Worm (Caenorhabditis elegans): ENCODE data around the gene glr-2.

The glr-2 gene

DNA sequence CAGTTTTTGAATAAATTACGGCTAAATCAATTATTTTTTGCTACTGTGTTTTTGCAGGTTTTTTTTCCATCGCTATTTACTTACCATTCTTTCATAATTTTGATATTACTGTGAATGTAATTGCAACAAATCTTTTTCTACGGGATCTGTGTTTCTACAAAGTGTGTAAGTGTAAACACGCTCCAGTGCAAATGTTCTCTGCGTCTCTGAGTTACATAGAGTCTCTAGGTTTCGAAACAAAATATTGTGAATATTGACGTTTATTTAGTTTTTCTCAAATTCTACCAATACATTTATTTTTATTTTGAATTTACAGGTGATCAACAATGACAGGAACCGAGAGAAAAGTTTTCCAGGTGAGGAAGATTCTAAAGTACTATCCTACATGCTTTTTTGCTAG, 39.3 kb upstream of the glr-2 start, which contains the start of gene yju-2 (continued):
- TF ChIP-seq ceh-100 (GFP tag; IDR thresholded peaks at IDR 0.05): peak; percentile 88
- no peak for TF ChIP-seq dpff-1 (tag; optimal IDR thresholded peaks at IDR 0.05)
- TF ChIP-seq pha-4 (tag; optimal IDR thresholded peaks at IDR 0.05): no peak
- TF ChIP-seq T07F8.4 (tag; optimal IDR thresholded peaks at IDR 0.05): no peak
- peak in 1 of 3 experiments; percentile 57 for TF ChIP-seq lin-35 (GFP tag; optimal IDR thresholded peaks at IDR 0.05)
- TF ChIP-seq F37B4.10 (GFP tag; IDR thresholded peaks at IDR 0.05): no peak
- TF ChIP-seq tbp1 (GFP tag; optimal IDR thresholded peaks at IDR 0.05): peak; percentile 11
- TF ChIP-seq tbx-9 (tag; optimal IDR thresholded peaks at IDR 0.05; ENCODE audit: borderline replicate concordance): no peak
- no peak for TF ChIP-seq Y95B8A.8 (GFP tag; IDR thresholded peaks at IDR 0.05)
- TF ChIP-seq nhr-27 (tag; optimal IDR thresholded peaks at IDR 0.05): peak; percentile 9
- no peak for TF ChIP-seq C17E4.6 (GFP tag; IDR thresholded peaks at IDR 0.05)
- peak; percentile 7 for TF ChIP-seq lsl-1 (GFP tag; optimal IDR thresholded peaks at IDR 0.05)
- no peak for TF ChIP-seq F55B11.4 (tag; optimal IDR thresholded peaks at IDR 0.05; ENCODE audit: borderline replicate concordance, insufficient read depth)
- peak; percentile 16 for TF ChIP-seq lin-54 (GFP tag; optimal IDR thresholded peaks at IDR 0.05)
- no peak for TF ChIP-seq let-607 (tag; optimal IDR thresholded peaks at IDR 0.05)
- TF ChIP-seq T26A5.8 (tag; optimal IDR thresholded peaks at IDR 0.05): no peak
- TF ChIP-seq madf-3 (GFP tag; IDR thresholded peaks at IDR 0.05): 0 out of 2 replicates have a peak, but pooled peaks have one; percentile 47
- TF ChIP-seq efl-1 (GFP tag; optimal IDR thresholded peaks at IDR 0.05): peak; percentile 12
- TF ChIP-seq F57C9.4 (tag; optimal IDR thresholded peaks at IDR 0.05): no peak
- no peak for TF ChIP-seq unc-62 (GFP tag; optimal IDR thresholded peaks at IDR 0.05)
- TF ChIP-seq attf-6 (GFP tag; IDR thresholded peaks at IDR 0.05): no peak
- no peak for TF ChIP-seq attf-3 (GFP tag; conservative IDR thresholded peaks at IDR 0.05)
- no peak for TF ChIP-seq lin-26 (GFP tag; IDR thresholded peaks at IDR 0.05)

- TF ChIP-seq die-1 (tag; optimal IDR thresholded peaks at IDR 0.05) (peak; percentile 49), ceh-40 (GFP tag; IDR thresholded peaks at IDR 0.05) (no peak), hsf-1 (GFP tag; IDR thresholded peaks at IDR 0.05) (peak; percentile 54; the same call in 1 of the 2 replicates), ztf-28 (GFP tag; IDR thresholded peaks at IDR 0.05) (no peak), rcor-1 (GFP tag; IDR thresholded peaks at IDR 0.05) (no peak), dox-1 (GFP tag; IDR thresholded peaks at IDR 0.05) (peak; percentile 72), F52B5.7 (tag; optimal IDR thresholded peaks at IDR 0.05) (peak; percentile 25), B0336.3 (GFP tag; IDR thresholded peaks at IDR 0.05) (peak; percentile 70), ets-4 (GFP tag; optimal IDR thresholded peaks at IDR 0.05) (no peak), Y53G8AR.9 (GFP tag; conservative IDR thresholded peaks at IDR 0.05) (0 out of 2 replicates have a peak, but pooled peaks have one; percentile 45), ceh-79 (tag; optimal IDR thresholded peaks at IDR 0.05) (no peak), nfyb-1 (GFP tag; IDR thresholded peaks at IDR 0.05) (peak; percentile 62; the same call in 1 of the 2 replicates), ZK185.1 (tag; optimal IDR thresholded peaks at IDR 0.05; ENCODE audit: poor library complexity, severe bottlenecking) (peak; percentile 24), B0019.2 (GFP tag; conservative IDR thresholded peaks at IDR 0.05) (no peak; the same call in 1 of the 2 replicates), ztf-18 (tag; optimal IDR thresholded peaks at IDR 0.05) (peak; percentile 25), mxl-1 (tag; optimal IDR thresholded peaks at IDR 0.05) (no peak), somi-1 (GFP tag; optimal IDR thresholded peaks at IDR 0.05) (peak; percentile 0), pha-4 (tag; optimal IDR thresholded peaks at IDR 0.05) (no peak), ceh-27 (GFP tag; optimal IDR thresholded peaks at IDR 0.05) (peak; percentile 23), aptf-3 (GFP tag; IDR thresholded peaks at IDR 0.05) (0 out of 2 replicates have a peak, but pooled peaks have one; percentile 76), tlf-1 (GFP tag; optimal IDR thresholded peaks at IDR 0.05) (peak; percentile 49), ccch-3 (GFP tag; optimal IDR thresholded peaks at IDR 0.05) (no peak), unc-130 (GFP tag; optimal IDR thresholded peaks at IDR 0.05) (peak; percentile 29), ama-1 (optimal IDR thresholded peaks at IDR 0.05) (no peak), ama-1 (GFP tag; optimal IDR thresholded peaks at IDR 0.05) (peak; percentile 2 to 16), cebp-1 (GFP tag; IDR thresholded peaks at IDR 0.05) (peak; percentile 81), cebp-1 (tag; optimal IDR thresholded peaks at IDR 0.05) (peak; percentile 86), madf-8 (GFP tag; conservative IDR thresholded peaks at IDR 0.05) (peak; percentile 14; the same call in 1 of the 2 replicates)
These were observed 37.1 kb upstream of the glr-2 start, which contains the start of gene epg-4 for ce11 chrIII:7181822-7182221. Gene epg-4 (plus strand): TSS chrIII:7182167.
